Worm (Caenorhabditis elegans): ENCODE measurements around the gene srt-6.

- TF ChIP-seq alr-1 (tag; optimal IDR thresholded peaks at IDR 0.05) (no peak), ztf-11 (tag; optimal IDR thresholded peaks at IDR 0.05) (no peak), crh-2 (tag; optimal IDR thresholded peaks at IDR 0.05) (no peak), elt-3 (tag; optimal IDR thresholded peaks at IDR 0.05) (no peak), lsy-2 (tag; optimal IDR thresholded peaks at IDR 0.05) (no peak), nhr-25 (tag; optimal IDR thresholded peaks at IDR 0.05) (no peak), unc-62 (GFP tag; optimal IDR thresholded peaks at IDR 0.05) (no peak)
These were observed 8.5 kb downstream of the srt-6 start, which contains the start of gene cnc-9 for ce11 chrV:7400095-7400494.

Data from whole organism, L2 larva.